Worm (Caenorhabditis elegans) whole organism, late embryonic: ENCODE results near the gene F42A9.6.

ENCODE experiments used
- F13H6.1 ChIP-seq: sonication (generic microtip); optimal IDR thresholded peaks from 2 replicates; lab custom pipeline; 2016; ENCODE audit warnings: missing genetic modification characterization, missing compliant biosample characterization
- ama-1 ChIP-seq: fragments of 150-350 bp; optimal IDR thresholded peaks from 2 replicates; lab custom pipeline; 2014
- ceh-22 ChIP-seq: sonication (generic microtip); optimal IDR thresholded peaks from 2 replicates; lab custom pipeline; 2017; ENCODE audit warnings: missing biosample characterization, missing genetic modification characterization
- hlh-13 ChIP-seq: fragments of 200-800 bp; sonication (Bioruptor generic); optimal IDR thresholded peaks from 2 replicates; lab custom pipeline; 2018; ENCODE audit warnings: mild to moderate bottlenecking, missing genetic modification characterization, missing compliant biosample characterization
- nfya-1 ChIP-seq: sonication (generic microtip); optimal IDR thresholded peaks from 2 replicates; lab custom pipeline; 2017; ENCODE audit warnings: missing genetic modification characterization, mild to moderate bottlenecking, missing compliant biosample characterization, antibody characterized with exemption, moderate library complexity
- pat-9 ChIP-seq: fragments of 200-800 bp; sonication (Bioruptor generic); optimal IDR thresholded peaks from 2 replicates; lab custom pipeline; 2018; ENCODE audit warnings: mild to moderate bottlenecking, missing genetic modification characterization, moderate library complexity, missing compliant biosample characterization

DNA sequence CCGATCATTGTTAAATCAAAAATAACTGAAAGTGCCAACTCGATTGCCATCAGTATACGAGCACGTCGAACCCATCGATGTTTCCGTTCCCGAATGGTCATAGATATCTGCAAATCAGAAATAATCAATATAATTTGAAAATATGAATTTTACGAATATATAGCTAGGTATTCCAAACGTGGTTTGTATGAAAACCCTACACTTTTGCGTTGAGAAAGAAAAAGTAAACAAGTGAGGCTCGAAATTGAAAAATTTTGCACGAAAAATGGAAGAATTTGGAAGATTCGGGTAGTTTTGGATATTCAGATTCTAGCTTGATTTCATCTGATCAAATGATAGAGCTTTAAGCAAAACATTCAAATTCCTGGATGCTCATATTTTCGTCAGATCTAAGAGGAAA lies 29.7 kb downstream of the F42A9.6 start, which contains the start of gene F42A9.9:
- TF ChIP-seq hlh-13 (GFP tag; lab: Kevin White, UChicago) (no peak), ceh-22 (tag; lab: Kevin White, UChicago) (no peak), ama-1 (lab: Kevin White, UChicago) (no peak), pat-9 (tag; lab: Kevin White, UChicago) (no peak), nfya-1 (tag; lab: Kevin White, UChicago) (no peak), F13H6.1 (no peak)
